Worm (Caenorhabditis elegans) whole organism, early embryonic: ENCODE measurements around the gene T26H8.5.

Experiments used
- ama-1 ChIP-seq: fragments of 150-350 bp; optimal IDR thresholded peaks from 2 replicates; lab custom pipeline; 2014
- hmbx-1 ChIP-seq: sonication (generic microtip); optimal IDR thresholded peaks from 2 replicates; lab custom pipeline; 2016; ENCODE audit warnings: mild to moderate bottlenecking, missing genetic modification characterization, missing compliant biosample characterization
- hmg-4 ChIP-seq: fragments of 200-800 bp; sonication (Bioruptor generic); optimal IDR thresholded peaks from 2 replicates; lab custom pipeline; 2018; ENCODE audit warnings: mild to moderate bottlenecking, missing genetic modification characterization, missing compliant biosample characterization
- tbx-11 ChIP-seq: fragments of 200-800 bp; sonication (Bioruptor generic); IDR thresholded peaks from 2 replicates; pipeline ENCODE4 v1.3.6; 2022; ENCODE audit warnings: missing genetic modification characterization, missing compliant biosample characterization
- tbx-37 ChIP-seq: fragments of 200-800 bp; sonication (Bioruptor generic); conservative IDR thresholded peaks from 2 replicates; pipeline ENCODE4 v1.3.6; 2022; ENCODE audit warnings: missing genetic modification reagents, missing genetic modification characterization, missing compliant biosample characterization

- TF ChIP-seq tbx-37 (no peak), ama-1 (lab: Kevin White, UChicago) (no peak), hmg-4 (GFP tag; lab: Kevin White, UChicago) (no peak), tbx-11 (GFP tag; lab: Robert Waterston, UW) (no peak), hmbx-1 (tag; lab: Kevin White, UChicago) (no peak)
Measured at ce11 chrV:15268302-15268701, 37.1 kb downstream of the T26H8.5 start, which contains the start of gene srw-22.
